Fruit fly (Drosophila melanogaster): ENCODE measurements around the gene CG13050.

CG13050 gene

DNA sequence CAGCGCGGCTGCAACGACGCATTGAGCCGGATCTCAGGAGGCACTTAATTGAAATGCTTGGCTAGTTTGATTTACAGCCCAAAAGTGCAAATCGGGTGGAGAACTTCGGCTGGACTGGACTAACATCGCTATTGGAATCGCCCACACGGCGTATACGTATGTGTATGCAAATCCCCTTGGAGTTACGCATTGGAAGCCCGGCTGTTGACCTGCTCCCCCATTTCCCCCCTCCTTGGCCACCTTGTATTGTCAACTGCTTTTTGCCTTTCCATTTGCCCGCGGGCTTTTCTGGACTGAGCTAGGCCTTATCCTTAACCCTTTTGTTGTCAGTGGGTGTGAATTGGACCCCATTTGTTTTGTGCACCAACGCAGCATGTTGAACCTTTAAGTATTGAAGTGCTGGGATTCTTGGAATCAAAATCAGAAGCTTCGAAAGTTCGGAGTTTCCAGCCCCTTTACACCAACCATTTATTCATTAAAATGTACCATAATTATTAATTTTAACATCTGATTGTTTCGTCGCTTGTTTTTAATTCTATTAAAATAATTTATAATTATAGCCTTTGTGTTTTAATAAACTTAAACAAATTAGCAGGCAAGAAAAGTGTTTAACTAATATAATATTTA lies 3.6 kb downstream of the CG13050 start (continued):
- TF ChIP-seq Sox14 (GFP tag; optimal IDR thresholded peaks at IDR 0.05), result no peak
- no peak for TF ChIP-seq dac (GFP tag; optimal IDR thresholded peaks at IDR 0.05)
- TF ChIP-seq Blimp-1 (GFP tag; optimal IDR thresholded peaks at IDR 0.05), result no peak
- no peak for TF ChIP-seq vri (GFP tag; optimal IDR thresholded peaks at IDR 0.05)
- peak; percentile 20 for TF ChIP-seq CG32006 (GFP tag; optimal IDR thresholded peaks at IDR 0.05)
- no peak for TF ChIP-seq CG6854 (GFP tag; optimal IDR thresholded peaks at IDR 0.05)
- no peak for TF ChIP-seq CG34406 (GFP tag; optimal IDR thresholded peaks at IDR 0.05)
- TF ChIP-seq svp (GFP tag), result peak; percentile 17
- no peak for TF ChIP-seq CG7368 (GFP tag; optimal IDR thresholded peaks at IDR 0.05)
- TF ChIP-seq lz (GFP tag; optimal IDR thresholded peaks at IDR 0.05), result no peak
- no peak for TF ChIP-seq dsx (GFP tag; optimal IDR thresholded peaks at IDR 0.05; ENCODE audit: poor library complexity, severe bottlenecking)
- no peak for TF ChIP-seq CG6163 (GFP tag; IDR thresholded peaks at IDR 0.05)
- TF ChIP-seq Sox15 (GFP tag; optimal IDR thresholded peaks at IDR 0.05), result no peak
- TF ChIP-seq salr (GFP tag; optimal IDR thresholded peaks at IDR 0.05), result no peak
- TF ChIP-seq Eip78C (GFP tag), result peak; percentile 68
- no peak for TF ChIP-seq topi (GFP tag; optimal IDR thresholded peaks at IDR 0.05)
- no peak for TF ChIP-seq CG9139 (GFP tag; optimal IDR thresholded peaks at IDR 0.05)
- TF ChIP-seq esn (GFP tag; optimal IDR thresholded peaks at IDR 0.05), result no peak
- peak; percentile 6 for TF ChIP-seq CG10669 (GFP tag; optimal IDR thresholded peaks at IDR 0.05)

DNA sequence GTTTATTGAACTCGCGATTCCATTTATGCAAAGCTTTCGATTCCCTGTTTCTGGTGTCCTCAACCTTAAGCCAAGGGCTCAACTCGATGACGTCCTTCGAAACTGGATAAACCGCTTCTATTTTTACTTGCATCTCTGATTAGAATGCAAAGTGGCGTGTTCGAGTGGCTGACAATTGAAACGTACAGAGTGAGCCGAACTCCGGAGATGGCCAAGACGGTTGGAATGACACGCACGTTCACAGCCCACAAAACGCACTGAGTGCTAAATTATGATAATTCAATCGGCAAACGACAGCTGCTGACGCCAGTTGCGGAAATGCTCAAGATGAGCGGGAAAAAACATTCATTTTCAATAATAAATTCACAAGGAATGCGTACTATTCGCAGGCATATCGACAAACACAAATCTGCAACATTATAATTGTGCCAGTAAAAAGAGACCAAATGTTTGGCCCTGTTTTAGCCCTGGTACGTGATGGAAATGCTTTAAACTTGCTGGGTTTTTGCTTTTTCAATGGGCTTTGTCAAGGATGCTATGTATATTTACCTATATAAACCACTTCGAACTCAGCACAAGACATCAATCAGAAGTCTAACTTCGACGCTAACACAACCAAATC lies 6.6 kb downstream of the CG13050 start, which contains the start of gene CG13066:
TSS of gene CG13066 (plus strand) at position 572 of the 622 bp plus-strand sequence.
- TF ChIP-seq svp (GFP tag) (no peak), ss (GFP tag; optimal IDR thresholded peaks at IDR 0.05) (peak in 1 of 2 experiments; percentile 79)

DNA sequence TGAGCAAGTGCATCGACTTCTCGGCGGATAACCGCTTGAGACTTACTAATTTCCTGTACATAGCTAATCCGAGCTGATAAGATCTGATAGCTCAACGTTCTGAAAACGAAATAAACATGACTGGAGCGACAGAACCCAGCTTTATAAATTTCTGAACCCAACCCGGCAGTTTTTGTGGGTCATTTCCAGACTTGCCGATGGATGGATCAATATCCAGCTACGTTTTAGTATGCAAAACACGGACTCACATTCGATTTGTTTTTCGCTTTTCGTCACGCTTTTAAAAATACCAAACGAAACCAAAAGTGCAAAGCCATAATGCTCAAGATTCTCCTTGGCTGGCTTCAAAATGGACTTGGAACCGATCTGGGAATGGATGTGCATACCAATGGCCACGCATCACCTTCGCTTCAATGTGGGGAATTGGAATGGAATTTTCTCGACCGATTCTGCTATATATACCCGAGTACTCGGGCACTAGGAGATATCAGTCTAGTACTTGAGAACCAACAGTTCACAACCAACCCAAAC lies 8.2 kb downstream of the CG13050 start, which contains the start of the genes CG34248 and CG13067:
TSS of gene CG34248 (minus strand) at position 101 of the 531 bp plus-strand sequence.
TSS of gene CG13067 (plus strand) at position 481 of the 531 bp plus-strand sequence.
- TF ChIP-seq CG9139 (GFP tag; optimal IDR thresholded peaks at IDR 0.05) (no peak), CG31627 (GFP tag; optimal IDR thresholded peaks at IDR 0.05) (no peak)

DNA sequence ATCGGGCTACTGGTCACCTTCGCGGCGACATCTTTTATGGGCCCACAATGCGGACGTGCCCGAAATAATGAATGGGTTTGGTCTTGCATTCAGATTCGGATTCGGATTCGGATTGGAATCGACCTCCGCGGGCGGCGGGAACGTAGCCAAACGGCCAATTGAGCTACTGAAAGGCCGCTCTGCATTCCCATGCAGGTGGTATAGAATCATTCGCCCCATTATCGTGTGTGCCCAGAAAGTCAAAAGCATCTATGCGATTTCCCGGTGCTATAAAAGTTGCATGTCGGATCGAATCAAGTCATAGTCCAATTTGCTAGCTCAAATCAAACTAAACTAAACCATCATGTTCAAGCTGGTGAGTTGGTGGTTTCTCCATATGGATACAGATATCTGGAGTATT lies 10.0 kb downstream of the CG13050 start, which contains the start of gene CG13068:
TSS of gene CG13068 (plus strand) at position 301 of the 400 bp plus-strand sequence.
- no peak for TF ChIP-seq Sox15 (GFP tag; optimal IDR thresholded peaks at IDR 0.05)
- no peak for TF ChIP-seq dac (GFP tag; optimal IDR thresholded peaks at IDR 0.05)
- TF ChIP-seq Blimp-1 (GFP tag; optimal IDR thresholded peaks at IDR 0.05), result no peak

DNA sequence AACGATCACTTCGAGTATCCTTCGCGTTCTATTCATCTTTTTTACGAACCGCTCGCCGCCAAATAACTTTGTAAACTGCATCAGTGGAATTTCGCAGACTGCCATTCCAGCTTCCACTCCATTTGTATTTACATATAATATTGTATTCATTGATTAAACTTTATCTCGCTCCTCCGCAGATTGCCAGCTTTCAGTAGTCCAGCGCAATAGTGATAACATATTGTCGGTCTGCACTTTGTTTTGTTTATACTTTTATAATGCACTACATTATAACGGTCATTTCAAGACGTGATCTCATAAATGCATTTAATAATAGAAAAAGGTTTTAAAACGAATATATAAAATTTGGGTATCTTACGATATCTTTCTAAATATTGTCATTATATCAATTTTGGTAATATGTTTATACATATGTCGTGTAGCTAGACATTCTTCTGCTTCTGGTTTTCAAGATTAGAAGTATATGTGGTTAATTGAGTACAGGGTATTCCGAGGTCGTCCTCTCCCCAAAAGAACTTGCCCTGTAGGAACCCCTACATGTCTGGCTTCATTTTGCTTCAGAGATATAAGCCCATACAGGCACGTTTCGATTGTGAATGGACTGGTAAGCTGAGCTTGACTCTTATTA lies 10.9 kb downstream of the CG13050 start, which contains the start of gene CG4950:
TSS of gene CG4950 (minus strand) at position 51 of the 628 bp plus-strand sequence.
- no peak for TF ChIP-seq dac (GFP tag; optimal IDR thresholded peaks at IDR 0.05)
- peak; percentile 74 for TF ChIP-seq svp (GFP tag)
- peak; percentile 31 for TF ChIP-seq achi (GFP tag; optimal IDR thresholded peaks at IDR 0.05)
- peak; percentile 44 for TF ChIP-seq Sox14 (GFP tag; optimal IDR thresholded peaks at IDR 0.05)
- TF ChIP-seq esn (GFP tag; optimal IDR thresholded peaks at IDR 0.05), result no peak
- peak; percentile 29 for TF ChIP-seq CG3919 (GFP tag; optimal IDR thresholded peaks at IDR 0.05)
- no peak for TF ChIP-seq CG4318 (GFP tag; optimal IDR thresholded peaks at IDR 0.05)
- TF ChIP-seq CG31627 (GFP tag; optimal IDR thresholded peaks at IDR 0.05), result peak; percentile 8
- TF ChIP-seq Hr38 (GFP tag; optimal IDR thresholded peaks at IDR 0.05), result no peak
- TF ChIP-seq CG32006 (GFP tag; optimal IDR thresholded peaks at IDR 0.05), result peak; percentile 49
- peak; percentile 26 for TF ChIP-seq CG6792 (GFP tag; optimal IDR thresholded peaks at IDR 0.05)
- TF ChIP-seq salr (GFP tag; optimal IDR thresholded peaks at IDR 0.05), result no peak
- TF ChIP-seq CG6854 (GFP tag; optimal IDR thresholded peaks at IDR 0.05), result no peak
- no peak for TF ChIP-seq fd85E (GFP tag; optimal IDR thresholded peaks at IDR 0.05)
- TF ChIP-seq CG8319 (GFP tag; optimal IDR thresholded peaks at IDR 0.05), result no peak
- TF ChIP-seq ss (GFP tag; optimal IDR thresholded peaks at IDR 0.05), result peak; percentile 18 to 61
- TF ChIP-seq CG3032 (tag; optimal IDR thresholded peaks at IDR 0.05), result peak; percentile 69
- TF ChIP-seq CG10631 (GFP tag; optimal IDR thresholded peaks at IDR 0.05), result no peak
- TF ChIP-seq acj6 (GFP tag; optimal IDR thresholded peaks at IDR 0.05), result peak; percentile 8
- peak; percentile 52 for TF ChIP-seq dsx (GFP tag; optimal IDR thresholded peaks at IDR 0.05; ENCODE audit: poor library complexity, severe bottlenecking)
- peak; percentile 12 for TF ChIP-seq Hr39 (GFP tag; optimal IDR thresholded peaks at IDR 0.05)
- TF ChIP-seq fkh (GFP tag; optimal IDR thresholded peaks at IDR 0.05), result no peak
- peak; percentile 39 for TF ChIP-seq Eip75B (GFP tag; optimal IDR thresholded peaks at IDR 0.05)
- TF ChIP-seq eg (GFP tag; IDR thresholded peaks at IDR 0.05), result no peak
- no peak for TF ChIP-seq CG11902 (GFP tag; optimal IDR thresholded peaks at IDR 0.05)
- TF ChIP-seq Sox102F (GFP tag; optimal IDR thresholded peaks at IDR 0.05), result no peak
- no peak for TF ChIP-seq cyc (GFP tag; optimal IDR thresholded peaks at IDR 0.05)
